Worm (Caenorhabditis elegans) whole organism, L1 larva: ENCODE data around the gene F37H8.5.

Source experiments
- C04F5.9 ChIP-seq: sonication (generic microtip); optimal IDR thresholded peaks from 2 replicates; lab custom pipeline; 2016; ENCODE audit warnings: missing genetic modification characterization, missing compliant biosample characterization
- F16B12.6 ChIP-seq: fragments of 150-350 bp; optimal IDR thresholded peaks from 2 replicates; lab custom pipeline; 2014; ENCODE audit warnings: missing biosample characterization, missing genetic modification characterization
- Y116A8C.19 ChIP-seq: sonication (generic microtip); optimal IDR thresholded peaks from 2 replicates; lab custom pipeline; 2016; ENCODE audit warnings: missing compliant biosample characterization, missing genetic modification characterization, borderline replicate concordance
- alr-1 ChIP-seq: fragments of 200-800 bp; sonication (Bioruptor generic); optimal IDR thresholded peaks from 2 replicates; lab custom pipeline; 2018; ENCODE audit warnings: borderline replicate concordance, mild to moderate bottlenecking, missing genetic modification characterization, missing compliant biosample characterization
- aly-2 ChIP-seq: fragments of 150-350 bp; optimal IDR thresholded peaks from 2 replicates; lab custom pipeline; 2014; ENCODE audit warnings: missing biosample characterization, missing genetic modification characterization
- ama-1 ChIP-seq: fragments of 150-350 bp; optimal IDR thresholded peaks from 2 replicates; lab custom pipeline; 2014
- ceh-63 ChIP-seq: fragments of 200-800 bp; sonication (Bioruptor generic); optimal IDR thresholded peaks from 2 replicates; lab custom pipeline; 2018; ENCODE audit warnings: mild to moderate bottlenecking, missing genetic modification characterization, missing compliant biosample characterization
- ceh-90 ChIP-seq: sonication (generic microtip); optimal IDR thresholded peaks from 2 replicates; lab custom pipeline; 2016; ENCODE audit warnings: missing genetic modification characterization, missing compliant biosample characterization
- ces-1 ChIP-seq: fragments of 150-350 bp; optimal IDR thresholded peaks from 2 replicates; lab custom pipeline; 2014; ENCODE audit warnings: missing biosample characterization, missing genetic modification reagents, missing genetic modification characterization
- dsc-1 ChIP-seq: sonication (generic microtip); optimal IDR thresholded peaks from 2 replicates; lab custom pipeline; 2016; ENCODE audit warnings: mild to moderate bottlenecking, missing genetic modification characterization, missing compliant biosample characterization
- efl-1 ChIP-seq, 4 experiments: fragments of 150-350 bp; optimal IDR thresholded peaks in 3 of 4; peaks in 1 of 4; 1 replicate in 1 of 4; 2 replicates in 3 of 4; lab custom pipeline; 2014; ENCODE audit warnings: missing biosample characterization in 2 of 4, missing genetic modification characterization in 2 of 4, missing genetic modification reagents in 2 of 4
- egl-27 ChIP-seq, 2 experiments: fragments of 150-350 bp in 1 of 2; sonication (generic microtip); optimal IDR thresholded peaks; 3 replicates each; lab custom pipeline; 2017 to 2018; ENCODE audit warnings: missing biosample characterization in 2 of 2, missing genetic modification characterization in 2 of 2, missing genetic modification reagents in 2 of 2
- elt-3 ChIP-seq, 6 experiments: fragments of 150-350 bp in 1 of 6; sonication (generic microtip); optimal IDR thresholded peaks; 2 replicates each; lab custom pipeline; 2017 to 2018; ENCODE audit warnings: missing biosample characterization in 6 of 6, missing genetic modification characterization in 6 of 6, inconsistent platforms in 1 of 6
- fkh-10 ChIP-seq: sonication (generic microtip); optimal IDR thresholded peaks from 2 replicates; lab custom pipeline; 2017; ENCODE audit warnings: missing biosample characterization, missing genetic modification reagents, missing genetic modification characterization
- fkh-4 ChIP-seq: sonication (generic microtip); optimal IDR thresholded peaks from 2 replicates; lab custom pipeline; 2016; ENCODE audit warnings: missing compliant biosample characterization, missing genetic modification characterization, borderline replicate concordance
- fos-1 ChIP-seq: fragments of 150-350 bp; optimal IDR thresholded peaks from 2 replicates; lab custom pipeline; 2014; ENCODE audit warnings: missing biosample characterization, missing genetic modification characterization
- irx-1 ChIP-seq: sonication (generic microtip); optimal IDR thresholded peaks from 2 replicates; lab custom pipeline; 2016; ENCODE audit warnings: missing genetic modification characterization, missing compliant biosample characterization
- isw-1 ChIP-seq: fragments of 200-800 bp; sonication (Bioruptor generic); IDR thresholded peaks from 2 replicates; pipeline ENCODE4 v1.3.6; 2022; ENCODE audit warnings: missing genetic modification characterization, missing compliant biosample characterization
- lin-35 ChIP-seq, 2 experiments: fragments of 150-350 bp; optimal IDR thresholded peaks; 2 replicates each; lab custom pipeline; 2014; ENCODE audit warnings: missing biosample characterization in 2 of 2, missing genetic modification characterization in 2 of 2, missing genetic modification reagents in 2 of 2
- lin-39 ChIP-seq: fragments of 150-350 bp; optimal IDR thresholded peaks from 2 replicates; lab custom pipeline; 2014; ENCODE audit warnings: missing biosample characterization, missing genetic modification reagents, missing genetic modification characterization
- lsy-2 ChIP-seq, 2 experiments: fragments of 150-350 bp; optimal IDR thresholded peaks; 2 replicates each; lab custom pipeline; 2014; ENCODE audit warnings: missing biosample characterization in 2 of 2, missing genetic modification characterization in 2 of 2
- mab-9 ChIP-seq: fragments of 200-800 bp; sonication (Bioruptor generic); IDR thresholded peaks from 2 replicates; pipeline ENCODE4 v1.3.6; 2022; ENCODE audit warnings: missing genetic modification reagents, missing genetic modification characterization, missing compliant biosample characterization
- mdl-1 ChIP-seq, 2 experiments: fragments of 150-350 bp; optimal IDR thresholded peaks; 2 replicates each; lab custom pipeline; 2014 to 2017; ENCODE audit warnings: missing biosample characterization in 2 of 2, missing genetic modification characterization in 2 of 2, inconsistent platforms in 1 of 2
- mef-2 ChIP-seq: fragments of 150-350 bp; optimal IDR thresholded peaks from 2 replicates; lab custom pipeline; 2014; ENCODE audit warnings: missing biosample characterization, missing genetic modification characterization
- nhr-11 ChIP-seq: fragments of 150-350 bp; optimal IDR thresholded peaks from 2 replicates; lab custom pipeline; 2014; ENCODE audit warnings: missing biosample characterization, missing genetic modification characterization
- nhr-20 ChIP-seq: sonication (generic microtip); optimal IDR thresholded peaks from 2 replicates; lab custom pipeline; 2016; ENCODE audit warnings: mild to moderate bottlenecking, missing genetic modification characterization, missing compliant biosample characterization
- nhr-237 ChIP-seq: fragments of 150-350 bp; optimal IDR thresholded peaks from 2 replicates; lab custom pipeline; 2014; ENCODE audit warnings: missing biosample characterization, missing genetic modification characterization
- nhr-47 ChIP-seq: sonication (generic microtip); optimal IDR thresholded peaks from 2 replicates; lab custom pipeline; 2016; ENCODE audit warnings: mild to moderate bottlenecking, missing genetic modification characterization, moderate library complexity, missing compliant biosample characterization
- nhr-76 ChIP-seq: sonication (generic microtip); optimal IDR thresholded peaks from 2 replicates; lab custom pipeline; 2017; ENCODE audit warnings: missing biosample characterization, missing genetic modification characterization
- nhr-85 ChIP-seq: sonication (generic microtip); peaks from one replicate; lab custom pipeline; 2016; ENCODE audit warnings: missing genetic modification characterization, inconsistent platforms, missing compliant biosample characterization
- nhr-90 ChIP-seq: sonication (generic microtip); optimal IDR thresholded peaks from 2 replicates; lab custom pipeline; 2016; ENCODE audit warnings: mild to moderate bottlenecking, missing genetic modification characterization, missing compliant biosample characterization; ENCODE audit not compliant: poor library complexity
- pax-3 ChIP-seq: fragments of 200-800 bp; sonication (Bioruptor generic); optimal IDR thresholded peaks from 2 replicates; lab custom pipeline; 2018; ENCODE audit warnings: mild to moderate bottlenecking, missing genetic modification characterization, moderate library complexity, missing compliant biosample characterization
- pqm-1 ChIP-seq: sonication (generic microtip); optimal IDR thresholded peaks from 3 replicates; lab custom pipeline; 2017; ENCODE audit warnings: missing biosample characterization, missing genetic modification characterization
- snpc-4 ChIP-seq: fragments of 150-350 bp; optimal IDR thresholded peaks from 2 replicates; lab custom pipeline; 2014; ENCODE audit warnings: missing biosample characterization, missing genetic modification characterization
- sox-4 ChIP-seq: sonication (generic microtip); optimal IDR thresholded peaks from 2 replicates; lab custom pipeline; 2016; ENCODE audit warnings: missing genetic modification characterization, missing compliant biosample characterization
- sptf-1 ChIP-seq: fragments of 150-350 bp; optimal IDR thresholded peaks from 2 replicates; lab custom pipeline; 2014; ENCODE audit warnings: missing biosample characterization, missing genetic modification characterization
- sup-37 ChIP-seq: fragments of 200-800 bp; sonication (Bioruptor generic); optimal IDR thresholded peaks from 2 replicates; lab custom pipeline; 2018; ENCODE audit warnings: mild to moderate bottlenecking, missing genetic modification characterization, missing compliant biosample characterization
- swsn-7 ChIP-seq: sonication (generic microtip); optimal IDR thresholded peaks from 2 replicates; lab custom pipeline; 2016; ENCODE audit warnings: missing genetic modification characterization, missing compliant biosample characterization
- tbx-2 ChIP-seq: sonication (generic microtip); optimal IDR thresholded peaks from 2 replicates; lab custom pipeline; 2016; ENCODE audit warnings: missing genetic modification characterization, missing compliant biosample characterization
- tlp-1 ChIP-seq: fragments of 150-350 bp; optimal IDR thresholded peaks from 2 replicates; lab custom pipeline; 2014; ENCODE audit warnings: missing biosample characterization, missing genetic modification characterization
- unc-130 ChIP-seq: fragments of 150-350 bp; optimal IDR thresholded peaks from 2 replicates; lab custom pipeline; 2017; ENCODE audit warnings: missing biosample characterization, missing genetic modification characterization, inconsistent platforms
- unc-30 ChIP-seq: sonication (generic microtip); optimal IDR thresholded peaks from 2 replicates; lab custom pipeline; 2017; ENCODE audit warnings: missing biosample characterization, missing genetic modification characterization
- unc-62 ChIP-seq: fragments of 150-350 bp; optimal IDR thresholded peaks from 2 replicates; lab custom pipeline; 2014; ENCODE audit warnings: missing biosample characterization, missing genetic modification reagents, missing genetic modification characterization
- unc-86 ChIP-seq: sonication (generic microtip); optimal IDR thresholded peaks from 2 replicates; lab custom pipeline; 2016; ENCODE audit warnings: missing genetic modification characterization, missing compliant biosample characterization
- unc-98 ChIP-seq: fragments of 200-800 bp; sonication (Bioruptor generic); IDR thresholded peaks from 2 replicates; pipeline ENCODE4 v1.3.6; 2022; ENCODE audit warnings: missing genetic modification characterization, missing compliant biosample characterization
- vab-15 ChIP-seq: sonication (generic microtip); optimal IDR thresholded peaks from 2 replicates; lab custom pipeline; 2017; ENCODE audit warnings: missing genotype, mild to moderate bottlenecking, missing genetic modification characterization, missing compliant biosample characterization
- xbp-1 ChIP-seq: sonication (generic microtip); optimal IDR thresholded peaks from 2 replicates; lab custom pipeline; 2016; ENCODE audit warnings: missing genetic modification characterization, missing compliant biosample characterization
- zag-1 ChIP-seq: fragments of 150-350 bp; optimal IDR thresholded peaks from 2 replicates; lab custom pipeline; 2014; ENCODE audit warnings: missing biosample characterization, missing genetic modification characterization
- zip-4 ChIP-seq: fragments of 200-800 bp; sonication (Bioruptor generic); optimal IDR thresholded peaks from 2 replicates; lab custom pipeline; 2018; ENCODE audit warnings: mild to moderate bottlenecking, missing genetic modification characterization, moderate library complexity, missing compliant biosample characterization

The F37H8.5 gene

ce11 chrII:11224045-11224481, 36.1 kb downstream of the F37H8.5 start (continued):
- no peak for TF ChIP-seq egl-27 (tag; optimal IDR thresholded peaks at IDR 0.05; lab: Kevin White, UChicago)
- peak; percentile 16 for TF ChIP-seq nhr-11
- peak; percentile 72 for TF ChIP-seq tbx-2
- TF ChIP-seq unc-98 (GFP tag; lab: Robert Waterston, UW), result no peak
- TF ChIP-seq Y116A8C.19, result no peak
- peak; percentile 47 to 73 for TF ChIP-seq lin-35 (GFP tag; optimal IDR thresholded peaks at IDR 0.05; lab: Kevin White, UChicago)
- TF ChIP-seq unc-62 (GFP tag; lab: Kevin White, UChicago), result no peak
- peak; percentile 39 for TF ChIP-seq C04F5.9 (tag; lab: Kevin White, UChicago)
- TF ChIP-seq alr-1 (tag; lab: Kevin White, UChicago), result no peak
- no peak for TF ChIP-seq ceh-90
- peak in 4 of 6 experiments; percentile 9 to 82 (median 46) for TF ChIP-seq elt-3 (tag; optimal IDR thresholded peaks at IDR 0.05; lab: Kevin White, UChicago)
- TF ChIP-seq nhr-85, result peak; percentile 91
- peak; percentile 49 for TF ChIP-seq lin-39 (tag; lab: Kevin White, UChicago)
- no peak for TF ChIP-seq zag-1 (tag; lab: Kevin White, UChicago)
- TF ChIP-seq nhr-237 (tag; lab: Kevin White, UChicago), result peak; percentile 23
- TF ChIP-seq fos-1 (tag; lab: Kevin White, UChicago), result peak; percentile 85
- TF ChIP-seq aly-2 (tag; lab: Kevin White, UChicago), result peak; percentile 76
- peak; percentile 91 for TF ChIP-seq nhr-47 (tag; lab: Kevin White, UChicago)
- TF ChIP-seq zip-4 (GFP tag; lab: Kevin White, UChicago), result peak; percentile 45
- no peak for TF ChIP-seq sup-37 (GFP tag; lab: Kevin White, UChicago)
- peak in 1 of 2 experiments; percentile 53 for TF ChIP-seq mdl-1 (tag; optimal IDR thresholded peaks at IDR 0.05; lab: Kevin White, UChicago)
- TF ChIP-seq tlp-1 (tag; lab: Kevin White, UChicago), result no peak
- TF ChIP-seq isw-1 (GFP tag; lab: Robert Waterston, UW), result peak; percentile 31; the same call in 1 of the 2 replicates
- no peak for TF ChIP-seq ces-1 (GFP tag; lab: Kevin White, UChicago)
- TF ChIP-seq unc-30 (tag; lab: Kevin White, UChicago), result no peak
- TF ChIP-seq mef-2 (tag; lab: Kevin White, UChicago), result no peak
- peak in 1 of 2 experiments; percentile 74 for TF ChIP-seq lsy-2 (tag; optimal IDR thresholded peaks at IDR 0.05; lab: Kevin White, UChicago)
- no peak for TF ChIP-seq nhr-76 (tag; lab: Kevin White, UChicago)
- peak; percentile 79 for TF ChIP-seq dsc-1 (tag; lab: Kevin White, UChicago)
- TF ChIP-seq unc-130 (tag; lab: Kevin White, UChicago), result peak; percentile 22
- peak; percentile 91 for TF ChIP-seq nhr-90 (tag; lab: Kevin White, UChicago)
- peak; percentile 77 for TF ChIP-seq swsn-7 (tag; lab: Kevin White, UChicago)
- TF ChIP-seq F16B12.6, result no peak
- no peak for TF ChIP-seq fkh-4 (tag; lab: Kevin White, UChicago)
- no peak for TF ChIP-seq ceh-63 (GFP tag; lab: Kevin White, UChicago)
- peak; percentile 77 for TF ChIP-seq nhr-20 (tag; lab: Kevin White, UChicago)
- TF ChIP-seq vab-15 (tag; lab: Kevin White, UChicago), result no peak
- TF ChIP-seq irx-1 (tag; lab: Kevin White, UChicago), result peak; percentile 68
- TF ChIP-seq ama-1, result peak; percentile 96
- TF ChIP-seq xbp-1 (tag; lab: Kevin White, UChicago), result peak; percentile 72
- TF ChIP-seq efl-1 (optimal IDR thresholded peaks at IDR 0.05; lab: Kevin White, UChicago), result peak; percentile 47 to 75
- TF ChIP-seq efl-1 (GFP tag; optimal IDR thresholded peaks at IDR 0.05 in 1 of 2; lab: Kevin White, UChicago), result peak; percentile 45 to 97
- peak; percentile 20 for TF ChIP-seq pax-3
- TF ChIP-seq snpc-4 (tag; lab: Kevin White, UChicago), result peak; percentile 99
- peak; percentile 53 for TF ChIP-seq fkh-10
- TF ChIP-seq sox-4 (tag; lab: Kevin White, UChicago), result no peak
- no peak for TF ChIP-seq pqm-1 (tag; lab: Kevin White, UChicago)
- TF ChIP-seq unc-86 (tag; lab: Kevin White, UChicago), result peak; percentile 50
- TF ChIP-seq mab-9 (GFP tag; lab: Robert Waterston, UW), result no peak
- TF ChIP-seq sptf-1, result no peak
- TF ChIP-seq, all 84 proteins: peak for 48
